Fruit fly (Drosophila melanogaster): ENCODE results near the gene 5-HT2A.

- TF ChIP-seq CG3032 (tag; optimal IDR thresholded peaks at IDR 0.05) (no peak), OdsH (GFP tag; optimal IDR thresholded peaks at IDR 0.05) (no peak), Blimp-1 (GFP tag; optimal IDR thresholded peaks at IDR 0.05) (no peak)
Measured at dm6 chr3R:4659934-4660353, 47.3 kb downstream of the 5-HT2A start.
